Fruit fly (Drosophila melanogaster) whole organism, wandering third instar larva: ENCODE measurements around the gene amx.

Experiments
- Abd-B ChIP-seq: fragments of >200 bp; optimal IDR thresholded peaks from 2 replicates; lab custom pipeline; 2017; ENCODE audit warnings: missing biosample characterization, missing genetic modification characterization
- CG9705 ChIP-seq: fragments of 200-800 bp; sonication (Bioruptor generic); optimal IDR thresholded peaks from 2 replicates; lab custom pipeline; 2018; ENCODE audit warnings: missing biosample characterization, mild to moderate bottlenecking, missing genetic modification characterization
- CrebA ChIP-seq: fragments of 200-800 bp; sonication (Bioruptor generic); optimal IDR thresholded peaks from 2 replicates; lab custom pipeline; 2016; ENCODE audit warnings: missing biosample characterization, mild to moderate bottlenecking, missing genetic modification characterization, borderline replicate concordance
- Dfd ChIP-seq: fragments of >200 bp; optimal IDR thresholded peaks from 2 replicates; lab custom pipeline; 2017; ENCODE audit warnings: missing biosample characterization, missing genetic modification characterization
- Dif ChIP-seq: fragments of 200-275, 200-300 bp; sonication (Bioruptor generic); optimal IDR thresholded peaks from 2 replicates; lab custom pipeline; 2018; ENCODE audit warnings: missing biosample characterization, missing genetic modification characterization; ENCODE audit not compliant: partially characterized antibody
- GATAd ChIP-seq: sonication (Bioruptor generic); optimal IDR thresholded peaks from 2 replicates; lab custom pipeline; 2016; ENCODE audit warnings: missing biosample characterization, missing genetic modification characterization
- HLH106 ChIP-seq: fragments of 200-800 bp; optimal IDR thresholded peaks from 3 replicates; lab custom pipeline; 2019; ENCODE audit warnings: missing biosample characterization, mild to moderate bottlenecking, missing genetic modification characterization, moderate library complexity
- Hnf4 ChIP-seq: fragments of 200-800 bp; sonication (Bioruptor generic); optimal IDR thresholded peaks from 2 replicates; lab custom pipeline; 2016; ENCODE audit warnings: missing biosample characterization, mild to moderate bottlenecking, missing genetic modification characterization
- Hr78 ChIP-seq: fragments of >200 bp; optimal IDR thresholded peaks from 2 replicates; lab custom pipeline; 2017; ENCODE audit warnings: missing biosample characterization, missing genetic modification characterization
- Hr83 ChIP-seq: fragments of 200-300 bp; sonication (Bioruptor generic); optimal IDR thresholded peaks from 2 replicates; lab custom pipeline; 2016; ENCODE audit warnings: missing biosample characterization, mild to moderate bottlenecking, missing genetic modification characterization, moderate library complexity; ENCODE audit not compliant: poor library complexity, severe bottlenecking
- Jra ChIP-seq: sonication (Bioruptor generic); optimal IDR thresholded peaks from 2 replicates; lab custom pipeline; 2016; ENCODE audit warnings: missing biosample characterization, missing genetic modification characterization
- Mio ChIP-seq: sonication (Bioruptor generic); optimal IDR thresholded peaks from 2 replicates; lab custom pipeline; 2016; ENCODE audit warnings: missing biosample characterization, missing genetic modification characterization
- Myc ChIP-seq: fragments of >200 bp; optimal IDR thresholded peaks from 2 replicates; lab custom pipeline; 2017
- OdsH ChIP-seq: fragments of 200-800 bp; sonication (Bioruptor generic); optimal IDR thresholded peaks from 2 replicates; lab custom pipeline; 2016; ENCODE audit warnings: missing biosample characterization, mild to moderate bottlenecking, missing genetic modification characterization
- Sp1 ChIP-seq: fragments of 200-800 bp; sonication (Bioruptor generic); optimal IDR thresholded peaks from 3 replicates; lab custom pipeline; 2019; ENCODE audit warnings: missing biosample characterization, mild to moderate bottlenecking, missing genetic modification characterization, moderate library complexity
- br ChIP-seq: fragments of 200-800 bp; sonication (Bioruptor generic); optimal IDR thresholded peaks from 2 replicates; lab custom pipeline; 2016; ENCODE audit warnings: missing biosample characterization, missing genetic modification characterization
- brk ChIP-seq: fragments of 200-800 bp; sonication (Bioruptor generic); optimal IDR thresholded peaks from 2 replicates; lab custom pipeline; 2016; ENCODE audit warnings: missing biosample characterization, mild to moderate bottlenecking, missing genetic modification characterization
- dl ChIP-seq, 2 experiments: fragments of 175-275, 200-275 bp in 1 of 2; fragments of 200-275 bp in 1 of 2; sonication (Bioruptor generic); optimal IDR thresholded peaks; lab custom pipeline; 2018; ENCODE audit warnings: mild to moderate bottlenecking in 2 of 2, missing biosample characterization in 2 of 2, missing genetic modification characterization in 2 of 2, moderate library complexity in 2 of 2; ENCODE audit not compliant: partially characterized antibody in 2 of 2, insufficient read depth in 1 of 2
- dmrt93B ChIP-seq: fragments of 200-800 bp; sonication (Bioruptor generic); optimal IDR thresholded peaks from 2 replicates; lab custom pipeline; 2018; ENCODE audit warnings: missing biosample characterization, mild to moderate bottlenecking, missing genetic modification characterization
- dsf ChIP-seq: sonication (Bioruptor generic); optimal IDR thresholded peaks from 2 replicates; lab custom pipeline; 2016; ENCODE audit warnings: missing biosample characterization, missing genetic modification characterization, borderline replicate concordance
- ey ChIP-seq: fragments of 200-800 bp; sonication (Bioruptor generic); optimal IDR thresholded peaks from 2 replicates; lab custom pipeline; 2016; ENCODE audit warnings: missing biosample characterization, missing genetic modification characterization
- foxo ChIP-seq, 2 experiments: fragments of 200-800 bp; sonication (Bioruptor generic); optimal IDR thresholded peaks; 2 replicates in 1 of 2; 3 replicates in 1 of 2; lab custom pipeline; 2016 to 2017; ENCODE audit warnings: missing biosample characterization in 2 of 2, missing genetic modification characterization in 2 of 2
- fru ChIP-seq: fragments of 200-800 bp; sonication (Bioruptor generic); optimal IDR thresholded peaks from 3 replicates; lab custom pipeline; 2016; ENCODE audit warnings: missing biosample characterization, mild to moderate bottlenecking, missing genetic modification characterization
- h ChIP-seq: fragments of 200-800 bp; sonication (Bioruptor generic); optimal IDR thresholded peaks from 3 replicates; lab custom pipeline; 2016; ENCODE audit warnings: missing biosample characterization, mild to moderate bottlenecking, missing genetic modification characterization
- jim ChIP-seq: fragments of 175-275, 200-325 bp; sonication (Bioruptor generic); optimal IDR thresholded peaks from 2 replicates; lab custom pipeline; 2016; ENCODE audit warnings: missing biosample characterization, mild to moderate bottlenecking, missing genetic modification characterization
- lola ChIP-seq: fragments of >200 bp; optimal IDR thresholded peaks from 2 replicates; lab custom pipeline; 2017; ENCODE audit warnings: missing biosample characterization, missing genetic modification characterization
- psq ChIP-seq: fragments of 200-800 bp; sonication (Bioruptor generic); optimal IDR thresholded peaks from 3 replicates; lab custom pipeline; 2017; ENCODE audit warnings: missing biosample characterization, mild to moderate bottlenecking, missing genetic modification characterization, moderate library complexity
- rgr ChIP-seq: fragments of 200-800 bp; sonication (Bioruptor generic); optimal IDR thresholded peaks from 3 replicates; lab custom pipeline; 2016; ENCODE audit warnings: missing biosample characterization, mild to moderate bottlenecking, missing genetic modification characterization
- sage ChIP-seq: fragments of 200-800 bp; sonication (Bioruptor generic); optimal IDR thresholded peaks from 2 replicates; lab custom pipeline; 2016; ENCODE audit warnings: missing biosample characterization, mild to moderate bottlenecking, missing genetic modification characterization
- sv ChIP-seq: fragments of 200-800 bp; sonication (Bioruptor generic); optimal IDR thresholded peaks from 3 replicates; lab custom pipeline; 2016; ENCODE audit warnings: missing biosample characterization, missing genetic modification characterization
- tai ChIP-seq: sonication (Bioruptor generic); optimal IDR thresholded peaks from 2 replicates; lab custom pipeline; 2016; ENCODE audit warnings: missing biosample characterization, missing genetic modification characterization
- usp ChIP-seq: fragments of >200 bp; optimal IDR thresholded peaks from 2 replicates; lab custom pipeline; 2017; ENCODE audit warnings: missing biosample characterization, missing genetic modification characterization
- woc ChIP-seq: sonication (Bioruptor generic); optimal IDR thresholded peaks from 2 replicates; lab custom pipeline; 2016; ENCODE audit warnings: missing biosample characterization, mild to moderate bottlenecking, missing genetic modification characterization

amx gene

DNA sequence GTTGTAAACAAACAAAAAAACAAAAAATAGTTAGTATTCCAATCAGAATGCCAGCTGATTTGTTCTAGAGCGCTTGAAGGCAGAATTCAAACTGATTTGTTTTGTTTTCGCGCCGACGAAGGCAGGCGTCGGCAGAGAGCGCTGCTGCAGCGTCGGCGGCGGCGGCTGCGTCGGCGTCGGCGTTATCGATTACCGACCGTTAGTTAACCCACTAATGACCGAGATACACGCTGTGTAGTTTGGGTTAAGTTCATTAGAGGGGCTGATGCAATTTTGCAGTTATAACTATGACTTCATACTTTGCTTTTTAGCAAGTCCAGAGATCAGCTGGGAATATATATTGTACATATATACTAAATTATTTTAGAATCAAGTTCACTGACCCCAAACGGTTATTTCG lies 24.0 kb downstream of the amx start, which contains the start of gene t:
t (minus strand) TSS at position 76 of the 400 bp plus-strand sequence.
- no peak for TF ChIP-seq sv (GFP tag; lab: Kevin White, UChicago)
- no peak for TF ChIP-seq ey (GFP tag; lab: Kevin White, UChicago)
- no peak for TF ChIP-seq foxo (GFP tag; optimal IDR thresholded peaks at IDR 0.05; lab: Kevin White, UChicago)
- no peak for TF ChIP-seq dsf (GFP tag; lab: Kevin White, UChicago)
- TF ChIP-seq CrebA (GFP tag; lab: Kevin White, UChicago): no peak
- no peak for TF ChIP-seq Abd-B
- TF ChIP-seq Myc (lab: Kevin White, UChicago): no peak

DNA sequence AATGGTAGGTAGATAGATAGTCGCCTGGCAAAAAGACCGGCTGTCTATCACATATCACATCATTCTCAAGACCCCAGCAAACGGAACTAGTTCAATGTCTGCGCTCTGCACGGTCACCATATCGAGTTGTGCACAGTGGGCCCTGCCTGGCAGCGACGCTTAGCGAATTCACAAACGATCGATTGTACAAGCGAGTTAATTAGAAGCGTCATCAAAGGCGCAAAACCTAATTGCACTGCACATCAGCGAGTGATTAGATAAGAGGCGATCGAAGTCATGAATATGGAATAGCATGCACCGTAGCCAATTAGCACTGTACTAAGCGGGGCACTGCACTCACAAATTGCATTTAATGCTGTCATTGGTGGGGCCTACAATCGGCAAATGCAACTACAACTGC lies 26.7 kb downstream of the amx start:
- no peak for TF ChIP-seq lola (GFP tag; lab: Kevin White, UChicago)
- peak in 1 of 2 experiments; percentile 3 for TF ChIP-seq foxo (GFP tag; optimal IDR thresholded peaks at IDR 0.05; lab: Kevin White, UChicago)

DNA sequence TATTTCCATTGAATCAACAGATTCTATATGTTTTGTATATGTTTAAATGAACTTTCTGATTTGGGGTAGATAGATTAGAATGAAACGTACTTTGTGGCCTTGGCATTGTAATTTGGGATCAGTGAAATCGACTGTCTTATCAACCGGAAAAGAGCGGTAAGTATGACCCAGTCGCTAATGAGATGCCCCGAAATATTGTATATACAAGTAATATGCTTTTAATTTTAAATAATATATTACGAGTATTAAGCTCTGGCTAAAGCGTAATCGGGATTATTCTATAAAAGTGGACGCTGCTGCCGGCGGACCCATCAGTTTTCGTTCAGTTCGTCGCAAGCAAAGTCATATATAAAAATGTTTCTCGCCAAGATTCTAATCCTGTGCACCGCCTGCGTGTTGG lies 30.6 kb downstream of the amx start, which contains the start of gene CG15369:
CG15369 (plus strand) TSS at position 301 of the 400 bp plus-strand sequence.
- no peak for TF ChIP-seq Jra
- TF ChIP-seq sv (GFP tag; lab: Kevin White, UChicago): no peak
- TF ChIP-seq Sp1 (GFP tag; lab: Kevin White, UChicago): no peak
- no peak for TF ChIP-seq sage (GFP tag; lab: Kevin White, UChicago)
- TF ChIP-seq dl (GFP tag; optimal IDR thresholded peaks at IDR 0.05; lab: Kevin White, UChicago; ENCODE audit: insufficient read depth in 1 of 2, partially characterized antibody in 2 of 2): no peak
- no peak for TF ChIP-seq Mio (GFP tag; lab: Kevin White, UChicago)
- no peak for TF ChIP-seq dsf (GFP tag; lab: Kevin White, UChicago)
- TF ChIP-seq fru (GFP tag; lab: Kevin White, UChicago): no peak
- TF ChIP-seq Hr83 (GFP tag; lab: Kevin White, UChicago): no peak
- no peak for TF ChIP-seq psq
- TF ChIP-seq woc: no peak
- no peak for TF ChIP-seq jim (GFP tag; lab: Kevin White, UChicago)
- TF ChIP-seq brk (GFP tag; lab: Kevin White, UChicago): no peak
- TF ChIP-seq ey (GFP tag; lab: Kevin White, UChicago): no peak
- no peak for TF ChIP-seq Abd-B
- no peak for TF ChIP-seq h (GFP tag; lab: Kevin White, UChicago)
- TF ChIP-seq lola (GFP tag; lab: Kevin White, UChicago): no peak
- no peak for TF ChIP-seq rgr (GFP tag; lab: Kevin White, UChicago)

DNA sequence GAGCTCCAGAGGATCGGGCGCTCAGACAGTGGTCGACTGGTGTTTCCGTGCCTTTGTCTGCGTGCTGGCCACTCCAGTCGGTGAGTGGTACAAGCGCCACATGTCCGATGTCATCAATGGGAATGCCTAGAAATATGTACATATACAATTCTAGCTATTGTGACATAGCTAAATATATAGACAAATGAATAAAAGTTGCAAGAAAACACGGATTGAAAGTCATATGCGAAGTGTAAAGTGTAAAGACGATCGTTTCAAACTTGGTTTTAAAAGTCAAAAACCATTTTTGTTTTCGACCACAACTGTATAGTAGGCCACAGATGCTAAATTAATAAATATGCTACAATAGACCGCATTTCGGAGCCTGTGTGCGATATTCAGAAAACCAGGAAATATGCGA lies 31.7 kb downstream of the amx start, which contains the start of gene CG15368:
CG15368 (plus strand) TSS at position 301 of the 400 bp plus-strand sequence.
- TF ChIP-seq Sp1 (GFP tag; lab: Kevin White, UChicago): no peak

DNA sequence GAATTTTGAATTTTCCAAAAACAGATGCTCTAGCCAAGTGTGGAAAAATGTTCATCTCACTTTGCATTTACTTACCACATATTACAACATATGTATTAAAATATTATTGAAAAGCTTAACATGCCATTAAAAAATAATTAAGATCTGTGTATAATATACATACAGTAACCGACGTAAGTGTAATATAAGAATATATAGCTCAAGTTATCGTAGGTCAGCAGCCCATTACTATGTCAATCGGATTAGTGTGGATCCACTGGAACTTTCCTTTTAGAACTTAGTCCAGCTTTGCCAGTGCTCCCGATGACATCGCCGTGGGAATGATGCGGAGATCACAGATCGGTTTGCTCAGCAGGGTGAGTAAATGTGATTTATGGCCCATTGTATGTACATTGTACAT lies 32.6 kb downstream of the amx start, which contains the start of gene Obp8a:
Obp8a (plus strand) TSS at position 301 of the 400 bp plus-strand sequence.
- TF ChIP-seq CrebA (GFP tag; lab: Kevin White, UChicago) (no peak), dmrt93B (GFP tag; lab: Kevin White, UChicago) (no peak), GATAd (GFP tag; lab: Kevin White, UChicago) (no peak), lola (GFP tag; lab: Kevin White, UChicago) (no peak), tai (GFP tag; lab: Kevin White, UChicago) (no peak), CG9705 (GFP tag; lab: Kevin White, UChicago) (no peak), psq (no peak), rgr (GFP tag; lab: Kevin White, UChicago) (no peak), br (GFP tag; lab: Kevin White, UChicago) (no peak), usp (no peak), brk (GFP tag; lab: Kevin White, UChicago) (no peak), jim (GFP tag; lab: Kevin White, UChicago) (no peak), Dfd (no peak), sage (GFP tag; lab: Kevin White, UChicago) (no peak), OdsH (GFP tag; lab: Kevin White, UChicago) (no peak)

DNA sequence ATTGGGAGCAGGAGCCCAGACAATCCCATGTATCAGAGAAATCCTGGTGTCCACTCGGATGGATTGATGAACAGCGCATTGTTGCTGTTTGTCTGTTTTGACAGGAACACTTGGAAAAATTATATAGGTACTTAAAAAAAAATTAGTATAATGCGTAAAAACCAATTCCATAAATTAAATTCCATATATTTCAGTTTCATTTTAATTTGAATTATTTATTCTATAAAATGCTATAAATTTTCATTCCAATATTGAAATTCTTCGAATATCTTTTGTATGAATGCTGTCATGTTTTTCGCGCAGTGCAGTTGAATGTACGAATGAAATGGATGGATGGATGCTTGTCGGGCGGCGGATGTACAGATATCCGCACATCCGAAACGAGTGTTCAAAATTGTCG lies 36.3 kb downstream of the amx start, which contains the start of gene SmydA-9:
SmydA-9 (minus strand) TSS at position 101 of the 400 bp plus-strand sequence.
- TF ChIP-seq ey (GFP tag; lab: Kevin White, UChicago) (no peak), sage (GFP tag; lab: Kevin White, UChicago) (no peak), usp (no peak), HLH106 (tag; lab: Kevin White, UChicago) (peak; percentile 48), Dfd (no peak), Hr78 (GFP tag; lab: Kevin White, UChicago) (no peak), Hr83 (GFP tag; lab: Kevin White, UChicago) (no peak), dsf (GFP tag; lab: Kevin White, UChicago) (no peak), Jra (no peak), Dif (no peak), h (GFP tag; lab: Kevin White, UChicago) (peak; percentile 7), Hnf4 (GFP tag; lab: Kevin White, UChicago) (no peak), rgr (GFP tag; lab: Kevin White, UChicago) (no peak), lola (GFP tag; lab: Kevin White, UChicago) (no peak), br (GFP tag; lab: Kevin White, UChicago) (no peak), Sp1 (GFP tag; lab: Kevin White, UChicago) (no peak), sv (GFP tag; lab: Kevin White, UChicago) (no peak)
